Fruit fly (Drosophila melanogaster): ENCODE measurements around the gene CG1428.
A peak's percentile ranks its signal among the peaks of the same experiment; 100 is the strongest.

dm6 chr2L:21863544-21863945 lies 42.5 kb upstream of the CG1428 start:
- TF ChIP-seq CG8301 (tag; optimal IDR thresholded peaks at IDR 0.05): no peak
- peak; percentile 79 for TF ChIP-seq CG4496 (GFP tag; IDR thresholded peaks at IDR 0.05)
- peak; percentile 68 for TF ChIP-seq EcR (GFP tag; optimal IDR thresholded peaks at IDR 0.05)
- TF ChIP-seq CG14655 (GFP tag; optimal IDR thresholded peaks at IDR 0.05): no peak
- TF ChIP-seq Pif1B (GFP tag; optimal IDR thresholded peaks at IDR 0.05): no peak
- no peak for TF ChIP-seq Ets98B (GFP tag; IDR thresholded peaks at IDR 0.05)
- peak; percentile 27; the same call in 1 of the 3 replicates for TF ChIP-seq fd96Ca (GFP tag; IDR thresholded peaks at IDR 0.05)
- peak; percentile 28 for TF ChIP-seq CG13204 (GFP tag; optimal IDR thresholded peaks at IDR 0.05)
- no peak for TF ChIP-seq CG34367 (tag; optimal IDR thresholded peaks at IDR 0.05)
- no peak for TF ChIP-seq D1 (tag; optimal IDR thresholded peaks at IDR 0.05)
